Fruit fly (Drosophila melanogaster): Measurements from ENCODE around the gene Mpp6.

Gene Mpp6

dm6 chr2L:21189273-21189781 lies 33.2 kb downstream of the Mpp6 start:
- no peak for TF ChIP-seq lov (optimal IDR thresholded peaks at IDR 0.05)
- 0 out of 3 replicates have a peak, but pooled peaks have one; percentile 15 for TF ChIP-seq lov (GFP tag; IDR thresholded peaks at IDR 0.05)
- no peak for TF ChIP-seq Six4 (GFP tag; optimal IDR thresholded peaks at IDR 0.05)
- TF ChIP-seq sens (GFP tag): peak; percentile 58
- peak; percentile 76 for TF ChIP-seq exex (tag; optimal IDR thresholded peaks at IDR 0.05)
- peak; percentile 59 for TF ChIP-seq onecut (GFP tag; IDR thresholded peaks at IDR 0.05)
- TF ChIP-seq Mrtf (GFP tag; IDR thresholded peaks at IDR 0.05): no peak
- peak; percentile 91 for TF ChIP-seq mirr (GFP tag; optimal IDR thresholded peaks at IDR 0.05)
- TF ChIP-seq lab (GFP tag; optimal IDR thresholded peaks at IDR 0.05): peak; percentile 16
- TF ChIP-seq CG17568 (GFP tag; optimal IDR thresholded peaks at IDR 0.05): no peak
- no peak for TF ChIP-seq ATbp (GFP tag; optimal IDR thresholded peaks at IDR 0.05)

dm6 chr2L:21195331-21195730 lies 39.2 kb downstream of the Mpp6 start:
- TF ChIP-seq knrl (GFP tag; IDR thresholded peaks at IDR 0.05; ENCODE audit: partially characterized antibody) (no peak), grau (tag; optimal IDR thresholded peaks at IDR 0.05) (peak; percentile 31), CoRest (tag; optimal IDR thresholded peaks at IDR 0.05) (peak; percentile 28), CG8290 (GFP tag; optimal IDR thresholded peaks at IDR 0.05) (no peak), CG8290 (tag; optimal IDR thresholded peaks at IDR 0.05) (no peak), Gsc (GFP tag; IDR thresholded peaks at IDR 0.05) (no peak), CG30403 (GFP tag; optimal IDR thresholded peaks at IDR 0.05) (peak; percentile 11), Med (GFP tag) (peak; percentile 69), CG32772 (GFP tag; IDR thresholded peaks at IDR 0.05) (no peak), CG17186 (GFP tag; optimal IDR thresholded peaks at IDR 0.05) (no peak), row (GFP tag; IDR thresholded peaks at IDR 0.05) (peak; percentile 45), exex (tag; optimal IDR thresholded peaks at IDR 0.05) (peak; percentile 33), D19A (tag; optimal IDR thresholded peaks at IDR 0.05) (peak; percentile 55), lab (GFP tag; optimal IDR thresholded peaks at IDR 0.05) (peak; percentile 63), Hmr (GFP tag; optimal IDR thresholded peaks at IDR 0.05) (peak; percentile 18), CG3281 (GFP tag; optimal IDR thresholded peaks at IDR 0.05) (peak; percentile 31), CG2678 (tag; optimal IDR thresholded peaks at IDR 0.05) (peak; percentile 49), CG12659 (GFP tag; optimal IDR thresholded peaks at IDR 0.05) (no peak), slbo (GFP tag; IDR thresholded peaks at IDR 0.05) (peak; percentile 43; the same call in 1 of the 2 replicates), CG2120 (GFP tag; optimal IDR thresholded peaks at IDR 0.05) (peak; percentile 42), Meics (GFP tag; optimal IDR thresholded peaks at IDR 0.05) (peak; percentile 36), CG11456 (GFP tag; IDR thresholded peaks at IDR 0.05) (no peak), gem (tag; optimal IDR thresholded peaks at IDR 0.05) (peak; percentile 29), NFAT (GFP tag; IDR thresholded peaks at IDR 0.05) (peak; percentile 18; the same call in 1 of the 2 replicates), CG9932 (GFP tag; IDR thresholded peaks at IDR 0.05) (0 out of 2 replicates have a peak, but pooled peaks have one; percentile 12), CG7839 (tag; optimal IDR thresholded peaks at IDR 0.05) (peak; percentile 16), Rfx (GFP tag; IDR thresholded peaks at IDR 0.05) (peak; percentile 57; the same call in 1 of the 2 replicates), CG7372 (GFP tag; IDR thresholded peaks at IDR 0.05) (0 out of 2 replicates have a peak, but pooled peaks have one; percentile 18), Fer3 (tag; optimal IDR thresholded peaks at IDR 0.05) (peak; percentile 40), Ptx1 (GFP tag; IDR thresholded peaks at IDR 0.05) (0 out of 2 replicates have a peak, but pooled peaks have one; percentile 9)

- TF ChIP-seq ash1 (GFP tag; optimal IDR thresholded peaks at IDR 0.05) (no peak), Taf1 (GFP tag; IDR thresholded peaks at IDR 0.05) (0 out of 2 replicates have a peak, but pooled peaks have one; percentile 8), Fer1 (GFP tag; optimal IDR thresholded peaks at IDR 0.05) (peak; percentile 10), CG10366 (GFP tag; IDR thresholded peaks at IDR 0.05) (no peak), CG18262 (tag; optimal IDR thresholded peaks at IDR 0.05) (peak; percentile 26), CG9609 (GFP tag; optimal IDR thresholded peaks at IDR 0.05) (peak; percentile 4), NC2β (GFP tag; optimal IDR thresholded peaks at IDR 0.05) (no peak), CG6854 (GFP tag; optimal IDR thresholded peaks at IDR 0.05) (no peak), CG13296 (GFP tag; optimal IDR thresholded peaks at IDR 0.05) (no peak), dysf (GFP tag; IDR thresholded peaks at IDR 0.05) (peak; percentile 14; the same call in 1 of the 3 replicates), Pdp1 (GFP tag; optimal IDR thresholded peaks at IDR 0.05) (peak in 1 of 2 experiments; percentile 7), crol (GFP tag; IDR thresholded peaks at IDR 0.05) (no peak), br (optimal IDR thresholded peaks at IDR 0.05) (no peak)
These were observed 40.4 kb downstream of the Mpp6 start for dm6 chr2L:21196511-21196910.
